Fruit fly (Drosophila melanogaster) S2 (cell line): ENCODE results near the gene r-l.

ENCODE experiments used
- CG8478 ChIP-seq: fragments of >200 bp; optimal IDR thresholded peaks from 2 replicates; lab custom pipeline; 2018
- CTCF ChIP-seq, 2 experiments: fragments of >200 bp; optimal IDR thresholded peaks; 2 replicates each; lab custom pipeline; 2018

- TF ChIP-seq CG8478 (lab: Kevin White, UChicago) (no peak), CTCF (optimal IDR thresholded peaks at IDR 0.05; lab: Kevin White, UChicago) (no peak)
These were observed 13.4 kb downstream of the r-l start for dm6 chr3R:21059486-21060356.
